Fruit fly (Drosophila melanogaster) whole organism: ENCODE results near the gene CG14684.

Experiments
- CG8478 ChIP-seq: fragments of >200 bp; optimal IDR thresholded peaks from 2 replicates; lab custom pipeline; 2018; ENCODE audit warnings: inconsistent platforms
- EcR ChIP-seq, 2 experiments: fragments of >200 bp; optimal IDR thresholded peaks; 2 replicates each; lab custom pipeline; 2017; ENCODE audit warnings: missing biosample characterization in 2 of 2, missing genetic modification characterization in 2 of 2, missing genetic modification reagents in 2 of 2
- psq ChIP-seq: fragments of >200 bp; optimal IDR thresholded peaks from 2 replicates; lab custom pipeline; 2017
- usp ChIP-seq: fragments of >200 bp; optimal IDR thresholded peaks from 2 replicates; lab custom pipeline; 2017; ENCODE audit warnings: missing biosample characterization, missing genetic modification characterization, mixed read lengths

DNA sequence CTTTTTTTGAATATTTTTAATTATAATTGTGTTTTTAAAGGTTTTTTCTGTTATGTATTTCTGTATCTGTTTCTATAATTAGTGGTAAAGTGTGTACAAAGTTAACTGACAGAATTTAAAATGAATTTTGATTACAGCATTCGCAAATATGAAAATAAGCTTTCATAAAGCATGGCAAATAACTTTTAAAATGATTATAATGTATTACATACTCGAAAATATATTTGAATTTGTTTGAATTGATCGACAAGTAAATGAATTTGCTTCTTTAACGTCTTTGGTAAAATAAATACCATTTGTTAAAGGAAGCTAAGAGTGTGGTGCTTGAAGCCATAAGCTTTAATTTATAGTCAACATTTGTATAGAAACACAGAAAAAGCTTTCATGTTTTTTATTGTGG is 4.4 kb downstream of the CG14684 start, which contains the start of gene CG14689:
- TF ChIP-seq usp: no peak
- TF ChIP-seq CG8478 (lab: Kevin White, UChicago): no peak
- TF ChIP-seq EcR (GFP tag; optimal IDR thresholded peaks at IDR 0.05; lab: Kevin White, UChicago): no peak
- no peak for TF ChIP-seq psq (lab: Kevin White, UChicago)
